Worm (Caenorhabditis elegans): ENCODE results near the gene ugt-38.

DNA sequence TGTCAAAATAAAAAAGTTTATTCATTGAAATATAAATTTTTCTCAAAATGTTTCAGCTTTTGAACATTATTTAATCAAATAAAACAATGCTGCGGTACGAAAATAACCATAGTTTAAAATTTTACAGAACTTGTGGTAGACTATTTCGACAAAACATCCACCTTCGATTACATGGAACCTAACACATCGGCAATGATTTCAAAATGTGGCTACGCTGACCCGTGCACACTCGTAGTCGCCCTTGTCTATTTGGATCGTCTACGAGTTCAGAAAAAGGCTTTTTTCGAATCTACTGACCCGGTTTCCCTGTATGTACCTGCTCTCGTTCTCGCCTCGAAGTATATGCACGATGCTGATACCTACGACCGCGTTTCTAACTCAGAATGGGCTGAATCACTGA lies 49.8 kb upstream of the ugt-38 start:
- TF ChIP-seq him-1 (tag; optimal IDR thresholded peaks at IDR 0.05), result no peak
- TF ChIP-seq dao-5 (tag; optimal IDR thresholded peaks at IDR 0.05), result no peak
